Worm (Caenorhabditis elegans): ENCODE data around the gene K09C4.4.

DNA sequence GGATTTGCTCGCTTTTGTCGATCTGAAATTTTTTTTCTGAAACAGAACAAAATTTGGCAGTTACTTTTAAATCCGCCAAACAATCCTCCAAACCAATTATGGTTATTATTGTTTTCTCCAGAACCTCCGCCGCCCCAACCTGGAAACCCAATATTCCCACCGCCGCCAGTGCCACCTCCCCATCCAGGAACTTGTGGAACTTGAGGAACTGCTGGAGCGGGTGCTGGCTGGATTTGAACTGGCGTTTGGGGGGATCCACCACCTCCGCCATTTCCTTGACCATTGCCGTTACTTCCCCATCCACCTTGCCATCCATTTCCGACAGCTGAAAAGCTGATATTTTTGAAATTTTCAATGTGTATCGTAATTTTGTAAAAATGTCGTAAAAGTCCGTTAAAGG, 41.5 kb upstream of the K09C4.4 start:
- TF ChIP-seq zfp-2 (tag; optimal IDR thresholded peaks at IDR 0.05) (no peak), nhr-25 (tag; optimal IDR thresholded peaks at IDR 0.05; ENCODE audit: borderline replicate concordance, insufficient read depth) (no peak), nhr-237 (tag; optimal IDR thresholded peaks at IDR 0.05) (no peak), ceh-44 (GFP tag; IDR thresholded peaks at IDR 0.05) (no peak), nhr-77 (tag; optimal IDR thresholded peaks at IDR 0.05) (no peak), snpc-4 (tag; optimal IDR thresholded peaks at IDR 0.05) (no peak), ceh-82 (tag; optimal IDR thresholded peaks at IDR 0.05) (no peak), unc-62 (GFP tag; optimal IDR thresholded peaks at IDR 0.05 in 1 of 2) (peak in 1 of 2 experiments; percentile 33), unc-62 (tag; optimal IDR thresholded peaks at IDR 0.05) (no peak)
